Fruit fly (Drosophila melanogaster) whole organism, prepupa: ENCODE results near the gene U4-U6-60K.

ENCODE experiments used
- Blimp-1 ChIP-seq: fragments of 200-800 bp; sonication (Bioruptor generic); optimal IDR thresholded peaks from 3 replicates; lab custom pipeline; 2017; ENCODE audit warnings: missing biosample characterization, missing genetic modification characterization, mild to moderate bottlenecking, moderate library complexity, missing genetic modification reagents
- CG10631 ChIP-seq: fragments of 200-800 bp; sonication (Bioruptor generic); optimal IDR thresholded peaks from 2 replicates; lab custom pipeline; 2016; ENCODE audit warnings: missing biosample characterization, missing genetic modification characterization
- CG10669 ChIP-seq: fragments of 200-800 bp; sonication (Bioruptor generic); optimal IDR thresholded peaks from 3 replicates; lab custom pipeline; 2018; ENCODE audit warnings: missing biosample characterization, mild to moderate bottlenecking, missing genetic modification characterization, moderate library complexity
- CG11294 ChIP-seq: fragments of 200-800 bp; sonication (Bioruptor generic); IDR thresholded peaks from 2 replicates; pipeline ENCODE4 v1.3.6; 2022; ENCODE audit warnings: missing biosample characterization, missing genetic modification characterization
- CG11762 ChIP-seq: fragments of 200-800 bp; sonication (Bioruptor generic); optimal IDR thresholded peaks from 3 replicates; lab custom pipeline; 2016; ENCODE audit warnings: missing biosample characterization, missing genetic modification characterization; ENCODE audit not compliant: insufficient read depth
- CG11902 ChIP-seq: fragments of 200-800 bp; sonication (Bioruptor generic); optimal IDR thresholded peaks from 3 replicates; lab custom pipeline; 2016; ENCODE audit warnings: missing biosample characterization, missing genetic modification characterization
- CG15336 ChIP-seq: fragments of 200-800 bp; sonication (Bioruptor generic); IDR thresholded peaks from 2 replicates; pipeline ENCODE4 v1.3.6; 2022; ENCODE audit warnings: missing biosample characterization, missing genetic modification characterization
- CG1621 ChIP-seq: fragments of 200-800 bp; sonication (Bioruptor generic); optimal IDR thresholded peaks from 3 replicates; lab custom pipeline; 2018; ENCODE audit warnings: missing biosample characterization, mild to moderate bottlenecking, missing genetic modification characterization
- CG16779 ChIP-seq: fragments of 200-800 bp; sonication (Bioruptor generic); optimal IDR thresholded peaks from 3 replicates; lab custom pipeline; 2017; ENCODE audit warnings: missing biosample characterization, mild to moderate bottlenecking, missing genetic modification characterization
- CG3032 ChIP-seq: fragments of 200-800 bp; optimal IDR thresholded peaks from 2 replicates; lab custom pipeline; 2019; ENCODE audit warnings: missing biosample characterization, mild to moderate bottlenecking, missing genetic modification characterization, moderate library complexity
- CG31627 ChIP-seq: fragments of 200-800 bp; sonication (Bioruptor generic); optimal IDR thresholded peaks from 3 replicates; lab custom pipeline; 2016; ENCODE audit warnings: missing biosample characterization, missing genetic modification characterization
- CG34406 ChIP-seq: fragments of 200-800 bp; sonication (Bioruptor generic); optimal IDR thresholded peaks from 3 replicates; lab custom pipeline; 2016; ENCODE audit warnings: missing biosample characterization, missing genetic modification characterization
- CG3919 ChIP-seq: fragments of 200-800 bp; sonication (Bioruptor generic); optimal IDR thresholded peaks from 3 replicates; lab custom pipeline; 2016; ENCODE audit warnings: missing biosample characterization, missing genetic modification characterization
- CG4318 ChIP-seq: fragments of 200-800 bp; sonication (Bioruptor generic); optimal IDR thresholded peaks from 3 replicates; lab custom pipeline; 2017; ENCODE audit warnings: missing biosample characterization, mild to moderate bottlenecking, missing genetic modification characterization
- CG6163 ChIP-seq: fragments of 200-800 bp; sonication (Bioruptor generic); IDR thresholded peaks from 3 replicates; pipeline ENCODE4 v1.3.6; 2022; ENCODE audit warnings: missing biosample characterization, missing genetic modification characterization
- CG6276 ChIP-seq: fragments of 200-800 bp; sonication (Bioruptor generic); optimal IDR thresholded peaks from 2 replicates; lab custom pipeline; 2017; ENCODE audit warnings: missing biosample characterization, mild to moderate bottlenecking, missing genetic modification characterization
- CG6792 ChIP-seq: fragments of 200-800 bp; sonication (Bioruptor generic); optimal IDR thresholded peaks from 3 replicates; lab custom pipeline; 2016; ENCODE audit warnings: missing biosample characterization, missing genetic modification characterization
- CG6808 ChIP-seq: fragments of 200-800 bp; sonication (Bioruptor generic); optimal IDR thresholded peaks from 3 replicates; lab custom pipeline; 2017; ENCODE audit warnings: missing biosample characterization, missing genetic modification characterization, mild to moderate bottlenecking, moderate library complexity, missing genetic modification reagents
- CG6854 ChIP-seq: fragments of 200-800 bp; sonication (Bioruptor generic); optimal IDR thresholded peaks from 2 replicates; lab custom pipeline; 2017; ENCODE audit warnings: missing biosample characterization, mild to moderate bottlenecking, missing genetic modification characterization
- CG7368 ChIP-seq: fragments of 200-800 bp; sonication (Bioruptor generic); optimal IDR thresholded peaks from 3 replicates; lab custom pipeline; 2016; ENCODE audit warnings: missing biosample characterization, missing genetic modification characterization
- CG8119 ChIP-seq: fragments of 200-800 bp; sonication (Bioruptor generic); IDR thresholded peaks from 3 replicates; pipeline ENCODE4 v1.3.6; 2022; ENCODE audit warnings: missing biosample characterization, missing genetic modification characterization
- CG8319 ChIP-seq: fragments of 200-800 bp; sonication (Bioruptor generic); optimal IDR thresholded peaks from 3 replicates; lab custom pipeline; 2016; ENCODE audit warnings: missing biosample characterization, missing genetic modification characterization
- CG9139 ChIP-seq: fragments of 200-800 bp; sonication (Bioruptor generic); optimal IDR thresholded peaks from 3 replicates; lab custom pipeline; 2017; ENCODE audit warnings: missing biosample characterization, mild to moderate bottlenecking, missing genetic modification characterization
- Eip75B ChIP-seq: fragments of 200-800 bp; sonication (Bioruptor generic); optimal IDR thresholded peaks from 3 replicates; lab custom pipeline; 2016; ENCODE audit warnings: missing biosample characterization, missing genetic modification characterization
- Eip78C ChIP-seq: fragments of 200-800 bp; sonication (Bioruptor generic); peaks from one replicate; lab custom pipeline; 2016; ENCODE audit warnings: missing biosample characterization, missing genetic modification characterization
- Eip93F ChIP-seq: fragments of 200-800 bp; sonication (Bioruptor generic); optimal IDR thresholded peaks from 2 replicates; lab custom pipeline; 2016; ENCODE audit warnings: missing biosample characterization, mild to moderate bottlenecking, missing genetic modification characterization
- Ets21C ChIP-seq: fragments of 200-800 bp; sonication (Bioruptor generic); optimal IDR thresholded peaks from 3 replicates; lab custom pipeline; 2016; ENCODE audit warnings: missing biosample characterization, missing genetic modification characterization
- Ets96B ChIP-seq: fragments of 200-800 bp; optimal IDR thresholded peaks from 2 replicates; lab custom pipeline; 2019; ENCODE audit warnings: missing biosample characterization, mild to moderate bottlenecking, missing genetic modification characterization, moderate library complexity
- Gug ChIP-seq: fragments of 200-800 bp; sonication (Bioruptor generic); IDR thresholded peaks from 2 replicates; pipeline ENCODE4 v1.3.6; 2022; ENCODE audit warnings: missing biosample characterization, missing genetic modification characterization
- Hr38 ChIP-seq: sonication (Bioruptor generic); optimal IDR thresholded peaks from 2 replicates; lab custom pipeline; 2016; ENCODE audit warnings: missing biosample characterization, missing genetic modification characterization
- Lpt ChIP-seq: fragments of 200-800 bp; sonication (Bioruptor generic); optimal IDR thresholded peaks from 3 replicates; lab custom pipeline; 2016; ENCODE audit warnings: missing biosample characterization, missing genetic modification characterization
- Met ChIP-seq: fragments of 200-800 bp; sonication (Bioruptor generic); optimal IDR thresholded peaks from 3 replicates; lab custom pipeline; 2016; ENCODE audit warnings: missing biosample characterization, missing genetic modification characterization
- Smox ChIP-seq: fragments of 200-800 bp; sonication (Bioruptor generic); optimal IDR thresholded peaks from 3 replicates; lab custom pipeline; 2016; ENCODE audit warnings: missing biosample characterization, missing genetic modification characterization
- Sox102F ChIP-seq: fragments of 200-800 bp; sonication (Bioruptor generic); optimal IDR thresholded peaks from 2 replicates; lab custom pipeline; 2016; ENCODE audit warnings: missing biosample characterization, mild to moderate bottlenecking, missing genetic modification characterization
- Sox14 ChIP-seq: fragments of 200-800 bp; sonication (Bioruptor generic); optimal IDR thresholded peaks from 3 replicates; lab custom pipeline; 2016; ENCODE audit warnings: missing biosample characterization, missing genetic modification characterization
- Sox15 ChIP-seq: fragments of 200-800 bp; sonication (Bioruptor generic); optimal IDR thresholded peaks from 3 replicates; lab custom pipeline; 2016; ENCODE audit warnings: missing biosample characterization, missing genetic modification characterization
- achi ChIP-seq: fragments of 200-800 bp; sonication (Bioruptor generic); optimal IDR thresholded peaks from 3 replicates; lab custom pipeline; 2016; ENCODE audit warnings: missing biosample characterization, missing genetic modification characterization
- dac ChIP-seq: fragments of 200-800 bp; sonication (Bioruptor generic); optimal IDR thresholded peaks from 2 replicates; lab custom pipeline; 2017; ENCODE audit warnings: missing biosample characterization, mild to moderate bottlenecking, missing genetic modification characterization
- dsx ChIP-seq: fragments of 200-800 bp; optimal IDR thresholded peaks from 3 replicates; lab custom pipeline; 2019; ENCODE audit warnings: missing biosample characterization, mild to moderate bottlenecking, missing genetic modification characterization, moderate library complexity; ENCODE audit not compliant: poor library complexity, severe bottlenecking
- eg ChIP-seq: fragments of 200-800 bp; sonication (Bioruptor generic); IDR thresholded peaks from 3 replicates; pipeline ENCODE4 v1.3.6; 2022; ENCODE audit warnings: missing biosample characterization, missing genetic modification characterization
- esn ChIP-seq: fragments of 200-800 bp; sonication (Bioruptor generic); optimal IDR thresholded peaks from 2 replicates; lab custom pipeline; 2016; ENCODE audit warnings: missing biosample characterization, mild to moderate bottlenecking, missing genetic modification characterization, moderate library complexity
- fd59A ChIP-seq: fragments of 200-800 bp; sonication (Bioruptor generic); optimal IDR thresholded peaks from 2 replicates; lab custom pipeline; 2017; ENCODE audit warnings: missing biosample characterization, mild to moderate bottlenecking, missing genetic modification characterization, missing genetic modification reagents
- fd85E ChIP-seq: fragments of 200-800 bp; sonication (Bioruptor generic); optimal IDR thresholded peaks from 3 replicates; lab custom pipeline; 2016; ENCODE audit warnings: missing biosample characterization, missing genetic modification characterization
- fkh ChIP-seq: fragments of 200-800 bp; sonication (Bioruptor generic); optimal IDR thresholded peaks from 3 replicates; lab custom pipeline; 2017; ENCODE audit warnings: missing biosample characterization, mild to moderate bottlenecking, missing genetic modification characterization, moderate library complexity
- lz ChIP-seq: fragments of 200-800 bp; sonication (Bioruptor generic); optimal IDR thresholded peaks from 3 replicates; lab custom pipeline; 2016; ENCODE audit warnings: missing biosample characterization, missing genetic modification characterization
- net ChIP-seq: fragments of 200-800 bp; sonication (Bioruptor generic); optimal IDR thresholded peaks from 3 replicates; lab custom pipeline; 2016; ENCODE audit warnings: missing biosample characterization, missing genetic modification characterization
- pdm3 ChIP-seq: fragments of 200-800 bp; sonication (Bioruptor generic); optimal IDR thresholded peaks from 3 replicates; lab custom pipeline; 2016; ENCODE audit warnings: missing biosample characterization, missing genetic modification characterization
- salr ChIP-seq, 2 experiments: fragments of 200-800 bp; sonication (Bioruptor generic); optimal IDR thresholded peaks; 3 replicates each; lab custom pipeline; 2016 to 2018; ENCODE audit warnings: missing biosample characterization in 2 of 2, missing genetic modification characterization in 2 of 2, mild to moderate bottlenecking in 1 of 2
- spab ChIP-seq: fragments of 200-800 bp; sonication (Bioruptor generic); optimal IDR thresholded peaks from 2 replicates; lab custom pipeline; 2017; ENCODE audit warnings: missing biosample characterization, mild to moderate bottlenecking, missing genetic modification characterization, missing genetic modification reagents
- ss ChIP-seq, 2 experiments: fragments of 200-800 bp; sonication (Bioruptor generic); optimal IDR thresholded peaks; 2 replicates in 1 of 2; 3 replicates in 1 of 2; lab custom pipeline; 2017 to 2018; ENCODE audit warnings: mild to moderate bottlenecking in 2 of 2, missing biosample characterization in 2 of 2, missing genetic modification characterization in 2 of 2, moderate library complexity in 1 of 2
- svp ChIP-seq: fragments of 200-800 bp; sonication (Bioruptor generic); peaks from one replicate; lab custom pipeline; 2016; ENCODE audit warnings: missing biosample characterization, missing genetic modification characterization
- vri ChIP-seq: fragments of 200-800 bp; sonication (Bioruptor generic); optimal IDR thresholded peaks from 3 replicates; lab custom pipeline; 2016; ENCODE audit warnings: missing biosample characterization, mild to moderate bottlenecking, missing genetic modification characterization

The U4-U6-60K gene

DNA sequence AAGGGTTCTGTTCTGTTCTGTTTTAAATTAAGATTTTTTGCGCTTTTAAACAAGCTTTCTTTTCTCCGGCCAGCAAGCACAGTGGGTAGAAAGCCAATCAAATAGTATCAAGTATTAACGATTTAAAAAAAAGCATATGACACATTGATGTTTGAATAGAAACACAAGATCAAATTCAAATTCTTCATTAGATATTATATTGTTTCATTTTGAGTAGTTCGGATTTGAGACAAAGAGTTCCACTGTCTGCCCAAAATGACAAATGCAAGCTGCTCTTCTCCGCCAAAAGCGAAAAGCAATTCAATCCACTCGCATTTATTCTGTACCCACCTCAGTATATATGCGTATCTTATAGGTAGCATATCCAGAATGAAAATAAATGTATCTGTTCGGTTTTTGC lies 11.5 kb downstream of the U4-U6-60K start:
- no peak for TF ChIP-seq spab
- no peak for TF ChIP-seq Ets96B (tag; lab: Kevin White, UChicago)
- TF ChIP-seq dac (GFP tag; lab: Kevin White, UChicago), result no peak
- peak; percentile 66 for TF ChIP-seq Sox15 (GFP tag; lab: Kevin White, UChicago)
- TF ChIP-seq CG15336 (GFP tag; lab: Robert Waterston, UW), result peak; percentile 71
- no peak for TF ChIP-seq CG11294
- TF ChIP-seq CG8319 (GFP tag; lab: Kevin White, UChicago), result peak; percentile 54
- peak; percentile 55 for TF ChIP-seq Blimp-1 (GFP tag; lab: Kevin White, UChicago)
- peak; percentile 55 for TF ChIP-seq Eip93F (GFP tag; lab: Kevin White, UChicago)
- TF ChIP-seq esn (GFP tag; lab: Kevin White, UChicago), result peak; percentile 90
- TF ChIP-seq CG11762 (GFP tag; lab: Kevin White, UChicago), result peak; percentile 24
- TF ChIP-seq Lpt (GFP tag; lab: Kevin White, UChicago), result peak; percentile 23
- TF ChIP-seq dsx, result no peak
- TF ChIP-seq Ets21C (GFP tag; lab: Kevin White, UChicago), result peak; percentile 80
- peak; percentile 65 for TF ChIP-seq CG6792 (GFP tag; lab: Kevin White, UChicago)
- TF ChIP-seq Sox102F (GFP tag; lab: Kevin White, UChicago), result peak; percentile 91
- peak; percentile 69 for TF ChIP-seq CG34406 (GFP tag; lab: Kevin White, UChicago)
- TF ChIP-seq Smox (GFP tag; lab: Kevin White, UChicago), result peak; percentile 88
- peak; percentile 76 for TF ChIP-seq CG6163 (GFP tag; lab: Robert Waterston, UW)
- TF ChIP-seq CG6276 (GFP tag; lab: Kevin White, UChicago), result no peak
- TF ChIP-seq CG11902 (GFP tag; lab: Kevin White, UChicago), result peak; percentile 51
- no peak for TF ChIP-seq fd85E (GFP tag; lab: Kevin White, UChicago)
- peak; percentile 68 for TF ChIP-seq achi
- TF ChIP-seq CG31627 (GFP tag; lab: Kevin White, UChicago), result peak; percentile 89
- TF ChIP-seq CG3919 (GFP tag; lab: Kevin White, UChicago), result peak; percentile 66
- peak; percentile 90 for TF ChIP-seq Eip78C (GFP tag; lab: Kevin White, UChicago)
- no peak for TF ChIP-seq CG4318 (GFP tag; lab: Kevin White, UChicago)
- TF ChIP-seq CG1621 (tag; lab: Kevin White, UChicago), result no peak
- TF ChIP-seq CG7368 (GFP tag; lab: Kevin White, UChicago), result peak; percentile 29
- no peak for TF ChIP-seq CG9139 (GFP tag; lab: Kevin White, UChicago)
- peak; percentile 80 for TF ChIP-seq Sox14 (GFP tag; lab: Kevin White, UChicago)
- TF ChIP-seq salr (GFP tag; optimal IDR thresholded peaks at IDR 0.05; lab: Kevin White, UChicago), result peak in 1 of 2 experiments; percentile 13
- peak; percentile 76 for TF ChIP-seq vri
- no peak for TF ChIP-seq CG16779
- TF ChIP-seq Gug (GFP tag; lab: Robert Waterston, UW), result no peak
- no peak for TF ChIP-seq ss (GFP tag; optimal IDR thresholded peaks at IDR 0.05; lab: Kevin White, UChicago)
- no peak for TF ChIP-seq Hr38 (GFP tag; lab: Kevin White, UChicago)
- peak; percentile 58 for TF ChIP-seq CG10631
- TF ChIP-seq Eip75B (GFP tag; lab: Kevin White, UChicago), result peak; percentile 80
- TF ChIP-seq CG10669 (GFP tag; lab: Kevin White, UChicago), result peak; percentile 37
- TF ChIP-seq Met (GFP tag; lab: Kevin White, UChicago), result peak; percentile 90
- peak; percentile 10 for TF ChIP-seq CG6854 (GFP tag; lab: Kevin White, UChicago)
- peak; percentile 94 for TF ChIP-seq svp
- 0 out of 3 replicates have a peak, but pooled peaks have one; percentile 31 for TF ChIP-seq CG8119 (GFP tag; lab: Robert Waterston, UW)
- peak; percentile 1 for TF ChIP-seq CG6808 (GFP tag; lab: Kevin White, UChicago)
- TF ChIP-seq pdm3 (GFP tag; lab: Kevin White, UChicago), result peak; percentile 68
- TF ChIP-seq fd59A (GFP tag; lab: Kevin White, UChicago), result no peak
- no peak for TF ChIP-seq CG3032 (tag; lab: Kevin White, UChicago)
- peak; percentile 88 for TF ChIP-seq lz (GFP tag; lab: Kevin White, UChicago)
- peak; percentile 56 for TF ChIP-seq net (GFP tag; lab: Kevin White, UChicago)
- TF ChIP-seq fkh (GFP tag; lab: Kevin White, UChicago), result no peak
- TF ChIP-seq eg (GFP tag; lab: Robert Waterston, UW), result peak; percentile 65
